Fruit fly (Drosophila melanogaster): ENCODE results near the gene Csk.

Gene Csk

DNA sequence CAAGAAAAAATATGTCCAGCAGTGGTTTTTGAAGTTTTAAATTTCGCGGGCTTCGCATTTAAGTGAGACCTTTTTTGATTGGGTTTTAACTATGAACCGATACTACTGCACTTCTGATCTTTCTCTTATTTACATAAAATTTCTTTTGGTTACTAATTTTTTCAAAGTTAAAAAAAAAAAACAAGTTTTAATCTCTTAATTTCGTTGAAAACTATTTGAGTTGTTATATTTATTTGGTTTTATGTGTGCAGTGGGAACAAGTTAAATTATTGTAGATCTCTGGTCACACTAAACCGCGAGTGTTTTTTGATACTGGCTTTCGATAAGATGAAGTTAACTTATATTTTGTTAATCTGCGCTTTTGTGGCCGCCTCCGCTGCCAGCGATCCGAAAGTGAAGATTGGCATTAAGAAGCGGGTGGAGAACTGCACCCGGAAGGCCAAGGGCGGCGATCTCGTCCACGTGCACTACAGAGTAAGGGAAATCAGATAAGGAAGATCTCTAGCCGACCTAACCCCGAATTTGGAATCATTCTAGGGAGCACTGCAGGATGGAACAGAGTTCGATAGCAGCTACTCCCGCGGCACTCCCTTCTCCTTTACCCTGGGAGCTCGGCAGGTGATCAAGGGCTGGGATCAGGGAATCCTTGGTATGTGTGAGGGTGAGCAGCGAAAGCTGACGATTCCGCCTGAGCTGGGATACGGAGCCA is 23.6 kb upstream of the Csk start, which contains the start of gene CG14715:
Gene CG14715, plus strand, starts transcription at position 267 of the 709 bp plus-strand sequence.
- no peak for TF ChIP-seq dsf (GFP tag; optimal IDR thresholded peaks at IDR 0.05; ENCODE audit: borderline replicate concordance)
- TF ChIP-seq N (GFP tag; optimal IDR thresholded peaks at IDR 0.05) = no peak
- TF ChIP-seq lola (GFP tag; optimal IDR thresholded peaks at IDR 0.05) = no peak
- TF ChIP-seq jim (GFP tag; optimal IDR thresholded peaks at IDR 0.05) = no peak
- no peak for TF ChIP-seq dmrt93B (GFP tag; optimal IDR thresholded peaks at IDR 0.05)
- no peak for TF ChIP-seq GATAd (GFP tag; optimal IDR thresholded peaks at IDR 0.05)
- no peak for TF ChIP-seq Abd-B (GFP tag; optimal IDR thresholded peaks at IDR 0.05)
- TF ChIP-seq pan (optimal IDR thresholded peaks at IDR 0.05) = no peak
- TF ChIP-seq HLH106 (tag; optimal IDR thresholded peaks at IDR 0.05) = peak; percentile 18
- no peak for TF ChIP-seq CrebA (GFP tag; optimal IDR thresholded peaks at IDR 0.05; ENCODE audit: borderline replicate concordance)
- TF ChIP-seq Mio (GFP tag; optimal IDR thresholded peaks at IDR 0.05) = no peak
- TF ChIP-seq woc (GFP tag; optimal IDR thresholded peaks at IDR 0.05) = peak; percentile 27
- TF ChIP-seq sage (GFP tag; optimal IDR thresholded peaks at IDR 0.05) = no peak
- no peak for TF ChIP-seq br (GFP tag; optimal IDR thresholded peaks at IDR 0.05)
- TF ChIP-seq rgr (GFP tag; optimal IDR thresholded peaks at IDR 0.05) = peak; percentile 46
- no peak for TF ChIP-seq psq (GFP tag; optimal IDR thresholded peaks at IDR 0.05)
- no peak for TF ChIP-seq Hr83 (GFP tag; optimal IDR thresholded peaks at IDR 0.05; ENCODE audit: poor library complexity, severe bottlenecking)
- no peak for TF ChIP-seq Dfd (GFP tag; optimal IDR thresholded peaks at IDR 0.05)
- TF ChIP-seq Jra (GFP tag; optimal IDR thresholded peaks at IDR 0.05) = no peak
- TF ChIP-seq Hnf4 (GFP tag; optimal IDR thresholded peaks at IDR 0.05) = no peak
- TF ChIP-seq sv (GFP tag; optimal IDR thresholded peaks at IDR 0.05) = no peak
- TF ChIP-seq tai (GFP tag; optimal IDR thresholded peaks at IDR 0.05) = no peak
- no peak for TF ChIP-seq Vsx2 (GFP tag; optimal IDR thresholded peaks at IDR 0.05; ENCODE audit: partially characterized antibody)
- TF ChIP-seq foxo (GFP tag; optimal IDR thresholded peaks at IDR 0.05) = peak in 1 of 2 experiments; percentile 54
- no peak for TF ChIP-seq usp (GFP tag; optimal IDR thresholded peaks at IDR 0.05)
- peak; percentile 49 for TF ChIP-seq ey (GFP tag; optimal IDR thresholded peaks at IDR 0.05)
- peak; percentile 28 for TF ChIP-seq OdsH (GFP tag; optimal IDR thresholded peaks at IDR 0.05)
- TF ChIP-seq h (GFP tag; optimal IDR thresholded peaks at IDR 0.05) = peak; percentile 57
- no peak for TF ChIP-seq CG9705 (GFP tag; optimal IDR thresholded peaks at IDR 0.05)
- TF ChIP-seq Dif (GFP tag; optimal IDR thresholded peaks at IDR 0.05; ENCODE audit: partially characterized antibody) = no peak
- TF ChIP-seq Rel (GFP tag; optimal IDR thresholded peaks at IDR 0.05) = no peak
- peak; percentile 1 for TF ChIP-seq Rel (tag; optimal IDR thresholded peaks at IDR 0.05)
- TF ChIP-seq CG32264 (GFP tag; optimal IDR thresholded peaks at IDR 0.05) = no peak
- TF ChIP-seq fru (GFP tag; optimal IDR thresholded peaks at IDR 0.05) = peak; percentile 54
- no peak for TF ChIP-seq Myc (optimal IDR thresholded peaks at IDR 0.05)
- TF ChIP-seq Sp1 (GFP tag; optimal IDR thresholded peaks at IDR 0.05) = peak; percentile 16
- TF ChIP-seq Hr78 (GFP tag; optimal IDR thresholded peaks at IDR 0.05) = no peak
- no peak for TF ChIP-seq brk (GFP tag; optimal IDR thresholded peaks at IDR 0.05)
- TF ChIP-seq dl (GFP tag; optimal IDR thresholded peaks at IDR 0.05; ENCODE audit: insufficient read depth in 1 of 2, partially characterized antibody in 2 of 2) = no peak

DNA sequence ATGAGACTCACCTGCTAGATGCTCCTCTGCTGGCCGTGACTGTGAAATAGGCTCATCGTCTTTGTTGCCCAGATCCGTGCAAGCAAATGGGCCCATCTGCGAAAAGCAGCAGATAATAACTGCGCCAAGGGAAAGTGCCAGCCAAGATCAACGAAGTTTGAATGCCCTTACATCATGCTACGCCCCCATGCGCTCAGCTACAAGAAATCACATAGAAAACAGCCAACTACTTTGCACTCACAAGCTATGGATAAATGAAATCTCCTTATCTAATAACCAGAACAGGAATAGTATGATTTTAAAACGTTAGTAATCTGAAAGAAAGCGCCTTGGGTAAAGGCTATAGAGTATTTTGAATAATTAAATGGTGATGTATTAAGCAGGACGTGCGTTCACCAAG is 21.3 kb upstream of the Csk start:
- TF ChIP-seq foxo (GFP tag; optimal IDR thresholded peaks at IDR 0.05) = peak in 1 of 2 experiments; percentile 19
- no peak for TF ChIP-seq Rel (GFP tag; optimal IDR thresholded peaks at IDR 0.05)
- no peak for TF ChIP-seq Rel (tag; optimal IDR thresholded peaks at IDR 0.05)

DNA sequence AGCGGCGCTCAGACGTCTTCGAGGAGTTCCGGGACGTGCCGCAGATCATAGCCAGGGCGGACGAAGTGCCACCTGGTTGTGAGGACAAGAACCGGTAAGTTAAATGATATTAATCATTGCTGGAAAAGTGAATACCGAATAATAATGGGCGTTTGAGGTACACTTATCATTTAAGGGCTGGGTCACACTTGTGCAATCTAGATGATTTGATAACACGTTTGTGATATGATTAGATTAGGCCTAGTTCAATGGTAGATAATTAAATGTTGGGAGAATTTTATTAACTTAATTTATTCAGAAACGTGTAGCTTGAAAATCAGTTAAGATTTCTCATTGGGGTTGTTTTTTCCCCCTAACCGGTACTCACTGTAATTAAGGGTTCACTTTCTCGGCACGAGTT is 20.4 kb upstream of the Csk start:
- no peak for TF ChIP-seq ey (GFP tag; optimal IDR thresholded peaks at IDR 0.05)
- no peak for TF ChIP-seq Abd-B (GFP tag; optimal IDR thresholded peaks at IDR 0.05)
- TF ChIP-seq Dfd (GFP tag; optimal IDR thresholded peaks at IDR 0.05) = no peak
- TF ChIP-seq lola (GFP tag; optimal IDR thresholded peaks at IDR 0.05) = no peak
- TF ChIP-seq N (GFP tag; optimal IDR thresholded peaks at IDR 0.05) = no peak
- no peak for TF ChIP-seq Mio (GFP tag; optimal IDR thresholded peaks at IDR 0.05)
- TF ChIP-seq Sp1 (GFP tag; optimal IDR thresholded peaks at IDR 0.05) = no peak
- TF ChIP-seq psq (GFP tag; optimal IDR thresholded peaks at IDR 0.05) = no peak
- TF ChIP-seq woc (GFP tag; optimal IDR thresholded peaks at IDR 0.05) = no peak
- TF ChIP-seq dmrt93B (GFP tag; optimal IDR thresholded peaks at IDR 0.05) = no peak
- no peak for TF ChIP-seq Hnf4 (GFP tag; optimal IDR thresholded peaks at IDR 0.05)
